Fruit fly (Drosophila melanogaster) whole organism, embryonic: ENCODE data around the gene CG17224.
A peak's percentile ranks its signal among the peaks of the same experiment; 100 is the strongest.

Experiments
- Awh ChIP-seq: fragments of 200-800 bp; sonication (Bioruptor generic); IDR thresholded peaks from 2 replicates; pipeline ENCODE4, ENCODE4 v1.3.6; 2022; ENCODE audit warnings: missing biosample characterization, missing genetic modification characterization
- C15 ChIP-seq: fragments of 200-800 bp; sonication (Bioruptor generic); IDR thresholded peaks from 3 replicates; pipeline ENCODE4 v1.3.6; 2022; ENCODE audit warnings: missing biosample characterization, missing genetic modification characterization
- CG10366 ChIP-seq: fragments of 200-800 bp; sonication (Bioruptor generic); IDR thresholded peaks from 2 replicates; pipeline ENCODE4 v1.3.6; 2022; ENCODE audit warnings: missing biosample characterization, missing genetic modification characterization
- CG12104 ChIP-seq: fragments of 200-800 bp; sonication (Bioruptor generic); optimal IDR thresholded peaks from 3 replicates; lab custom pipeline; 2016; ENCODE audit warnings: missing biosample characterization, missing genetic modification characterization
- CG12219 ChIP-seq: fragments of 200-800 bp; sonication (Bioruptor generic); optimal IDR thresholded peaks from 3 replicates; lab custom pipeline; 2018; ENCODE audit warnings: missing biosample characterization, mild to moderate bottlenecking, missing genetic modification characterization
- CG12391 ChIP-seq: fragments of 200-800 bp; sonication (Bioruptor generic); optimal IDR thresholded peaks from 3 replicates; lab custom pipeline; 2018; ENCODE audit warnings: missing biosample characterization, mild to moderate bottlenecking, missing genetic modification characterization, moderate library complexity
- CG14441 ChIP-seq: fragments of 200-800 bp; sonication (Bioruptor generic); IDR thresholded peaks from 2 replicates; pipeline ENCODE4 v1.3.6; 2022; ENCODE audit warnings: missing biosample characterization, missing genetic modification characterization
- CG15011 ChIP-seq: fragments of 200-800 bp; sonication (Bioruptor generic); optimal IDR thresholded peaks from 3 replicates; lab custom pipeline; 2018; ENCODE audit warnings: missing biosample characterization, mild to moderate bottlenecking, missing genetic modification characterization
- CG1529 ChIP-seq: fragments of 200-800 bp; sonication (Bioruptor generic); optimal IDR thresholded peaks from 3 replicates; lab custom pipeline; 2018; ENCODE audit warnings: missing biosample characterization, missing genetic modification characterization
- CG15479 ChIP-seq: fragments of 200-800 bp; sonication (Bioruptor generic); optimal IDR thresholded peaks from 3 replicates; lab custom pipeline; 2019; ENCODE audit warnings: missing biosample characterization, mild to moderate bottlenecking, missing genetic modification characterization, moderate library complexity
- CG16779 ChIP-seq: fragments of 200-800 bp; sonication (Bioruptor generic); IDR thresholded peaks from 2 replicates; pipeline ENCODE4 v1.3.6; 2022; ENCODE audit warnings: missing biosample characterization, missing genetic modification characterization
- CG18599 ChIP-seq: fragments of 200-800 bp; sonication (Bioruptor generic); optimal IDR thresholded peaks from 3 replicates; lab custom pipeline; 2017; ENCODE audit warnings: missing biosample characterization, missing genetic modification characterization, mild to moderate bottlenecking, moderate library complexity, missing genetic modification reagents
- CG31224 ChIP-seq: fragments of 200-800 bp; sonication (Bioruptor generic); IDR thresholded peaks from 2 replicates; pipeline ENCODE4 v1.3.6; 2022; ENCODE audit warnings: missing biosample characterization, missing genetic modification characterization
- CG3163 ChIP-seq: fragments of 200-800 bp; sonication (Bioruptor generic); optimal IDR thresholded peaks from 3 replicates; lab custom pipeline; 2016; ENCODE audit warnings: missing biosample characterization, missing genetic modification characterization
- CG33557 ChIP-seq: fragments of 200-800 bp; sonication (Bioruptor generic); optimal IDR thresholded peaks from 2 replicates; lab custom pipeline; 2019; ENCODE audit warnings: missing biosample characterization, mild to moderate bottlenecking, missing genetic modification characterization, moderate library complexity
- CG3407 ChIP-seq: fragments of 200-800 bp; sonication (Bioruptor generic); optimal IDR thresholded peaks from 2 replicates; lab custom pipeline; 2018; ENCODE audit warnings: missing biosample characterization, mild to moderate bottlenecking, missing genetic modification characterization
- CG6254 ChIP-seq: fragments of 200-800 bp; sonication (Bioruptor generic); optimal IDR thresholded peaks from 3 replicates; lab custom pipeline; 2017; ENCODE audit warnings: mild to moderate bottlenecking, missing biosample characterization, missing genetic modification reagents, missing genetic modification characterization
- CG6765 ChIP-seq: fragments of 200-800 bp; sonication (Bioruptor generic); optimal IDR thresholded peaks from 3 replicates; lab custom pipeline; 2017; ENCODE audit warnings: missing biosample characterization, mild to moderate bottlenecking, missing genetic modification characterization
- CG8924 ChIP-seq: fragments of 200-800 bp; optimal IDR thresholded peaks from 3 replicates; lab custom pipeline; 2019; ENCODE audit warnings: missing biosample characterization, mild to moderate bottlenecking, missing genetic modification characterization, moderate library complexity
- CTCF ChIP-seq: fragments of 200-800 bp; sonication (Bioruptor generic); optimal IDR thresholded peaks from 2 replicates; lab custom pipeline; 2017; ENCODE audit warnings: missing biosample characterization, mild to moderate bottlenecking, missing genetic modification characterization, moderate library complexity
- CrebB ChIP-seq: fragments of 200-800 bp; sonication (Bioruptor generic); optimal IDR thresholded peaks from 3 replicates; lab custom pipeline; 2018; ENCODE audit warnings: missing biosample characterization, mild to moderate bottlenecking, missing genetic modification characterization
- D19B ChIP-seq: fragments of 200-800 bp; sonication (Bioruptor generic); optimal IDR thresholded peaks from 2 replicates; lab custom pipeline; 2017; ENCODE audit warnings: missing biosample characterization, mild to moderate bottlenecking, missing genetic modification characterization
- Dek ChIP-seq: fragments of 200-800 bp; sonication (Bioruptor generic); optimal IDR thresholded peaks from 3 replicates; lab custom pipeline; 2019; ENCODE audit warnings: missing biosample characterization, mild to moderate bottlenecking, missing genetic modification characterization, moderate library complexity
- Doc3 ChIP-seq: fragments of 200-800 bp; sonication (Bioruptor generic); IDR thresholded peaks from 3 replicates; pipeline ENCODE4 v1.3.6; 2022; ENCODE audit warnings: missing biosample characterization, missing genetic modification characterization; ENCODE audit not compliant: partially characterized antibody
- Fer3 ChIP-seq: fragments of 200-800 bp; sonication (Bioruptor generic); optimal IDR thresholded peaks from 2 replicates; lab custom pipeline; 2018; ENCODE audit warnings: missing biosample characterization, mild to moderate bottlenecking, missing genetic modification characterization, moderate library complexity
- Hand ChIP-seq: fragments of 200-800 bp; sonication (Bioruptor generic); optimal IDR thresholded peaks from 2 replicates; lab custom pipeline; 2017; ENCODE audit warnings: mild to moderate bottlenecking, missing biosample characterization, missing genetic modification reagents, missing genetic modification characterization
- Meics ChIP-seq: fragments of 200-800 bp; sonication (Bioruptor generic); optimal IDR thresholded peaks from 2 replicates; lab custom pipeline; 2017; ENCODE audit warnings: missing biosample characterization, mild to moderate bottlenecking, missing genetic modification characterization
- NFAT ChIP-seq: fragments of 200-800 bp; sonication (Bioruptor generic); IDR thresholded peaks from 2 replicates; pipeline ENCODE4 v1.3.6; 2022; ENCODE audit warnings: missing biosample characterization, missing genetic modification characterization
- Side ChIP-seq: fragments of 200-800 bp; sonication (Bioruptor generic); optimal IDR thresholded peaks from 2 replicates; lab custom pipeline; 2016; ENCODE audit warnings: missing biosample characterization, missing genetic modification characterization
- Sox102F ChIP-seq: fragments of 200-800 bp; sonication (Bioruptor generic); optimal IDR thresholded peaks from 2 replicates; lab custom pipeline; 2018; ENCODE audit warnings: missing biosample characterization, mild to moderate bottlenecking, missing genetic modification characterization, moderate library complexity
- Stat92E ChIP-seq, 3 experiments: fragments of >200 bp in 2 of 3; fragments of 200-800 bp in 1 of 3; sonication (Bioruptor generic) in 1 of 3; optimal IDR thresholded peaks; 2 replicates each; lab custom pipeline; 2017 to 2019; ENCODE audit warnings: missing biosample characterization in 3 of 3, missing genetic modification characterization in 3 of 3, mild to moderate bottlenecking in 1 of 3, moderate library complexity in 1 of 3
- YL-1 ChIP-seq: fragments of 200-800 bp; sonication (Bioruptor generic); optimal IDR thresholded peaks from 3 replicates; lab custom pipeline; 2017; ENCODE audit warnings: missing biosample characterization, mild to moderate bottlenecking, missing genetic modification characterization
- cad ChIP-seq: fragments of >200 bp; optimal IDR thresholded peaks from 2 replicates; lab custom pipeline; 2017; ENCODE audit warnings: missing biosample characterization, missing genetic modification characterization
- crol ChIP-seq: fragments of 200-800 bp; sonication (Bioruptor generic); IDR thresholded peaks from 2 replicates; pipeline ENCODE4 v1.3.6; 2022; ENCODE audit warnings: missing biosample characterization, missing genetic modification characterization
- gro ChIP-seq: fragments of 200-800 bp; sonication (Bioruptor generic); optimal IDR thresholded peaks from 2 replicates; lab custom pipeline; 2016; ENCODE audit warnings: missing biosample characterization, missing genetic modification characterization
- insv ChIP-seq, 2 experiments: fragments of 200-800 bp; sonication (Bioruptor generic); optimal IDR thresholded peaks; 3 replicates each; lab custom pipeline; 2016 to 2018; ENCODE audit warnings: missing biosample characterization in 2 of 2, missing genetic modification characterization in 2 of 2
- lov ChIP-seq, 2 experiments: fragments of 200-800 bp in 1 of 2; fragments of >200 bp in 1 of 2; sonication (Bioruptor generic) in 1 of 2; IDR thresholded peaks in 1 of 2; optimal IDR thresholded peaks in 1 of 2; 2 replicates in 1 of 2; 3 replicates in 1 of 2; pipeline versions ENCODE4 v1.3.6 to Lab custom; 2017 to 2022; ENCODE audit warnings: missing biosample characterization in 1 of 2, missing genetic modification characterization in 1 of 2
- org-1 ChIP-seq: fragments of 200-800 bp; sonication (Bioruptor generic); optimal IDR thresholded peaks from 2 replicates; lab custom pipeline; 2017; ENCODE audit warnings: missing biosample characterization, missing genetic modification characterization
- pb ChIP-seq: fragments of 200-800 bp; sonication (Bioruptor generic); optimal IDR thresholded peaks from 3 replicates; lab custom pipeline; 2016; ENCODE audit warnings: missing biosample characterization, missing genetic modification characterization
- pho ChIP-seq: fragments of 200-800 bp; sonication (Bioruptor generic); optimal IDR thresholded peaks from 2 replicates; lab custom pipeline; 2016; ENCODE audit warnings: missing biosample characterization, missing genetic modification characterization
- pnt ChIP-seq: fragments of 200-800 bp; sonication (Bioruptor generic); optimal IDR thresholded peaks from 3 replicates; lab custom pipeline; 2016; ENCODE audit warnings: missing biosample characterization, missing genetic modification characterization
- run ChIP-seq: fragments of 200-800 bp; sonication (Bioruptor generic); optimal IDR thresholded peaks from 3 replicates; lab custom pipeline; 2018; ENCODE audit warnings: missing biosample characterization, mild to moderate bottlenecking, missing genetic modification characterization
- salm ChIP-seq: fragments of 200-800 bp; sonication (Bioruptor generic); optimal IDR thresholded peaks from 2 replicates; lab custom pipeline; 2018; ENCODE audit warnings: missing biosample characterization, mild to moderate bottlenecking, missing genetic modification characterization
- sd ChIP-seq: fragments of 200-800 bp; sonication (Bioruptor generic); optimal IDR thresholded peaks from 3 replicates; lab custom pipeline; 2018; ENCODE audit warnings: missing biosample characterization, mild to moderate bottlenecking, missing genetic modification characterization, moderate library complexity
- sna ChIP-seq: fragments of 200-800 bp; sonication (Bioruptor generic); IDR thresholded peaks from 2 replicates; pipeline ENCODE4 v1.3.6; 2022; ENCODE audit warnings: missing biosample characterization, missing genetic modification characterization; ENCODE audit not compliant: partially characterized antibody
- ssp ChIP-seq: fragments of 200-800 bp; sonication (Bioruptor generic); IDR thresholded peaks from 2 replicates; pipeline ENCODE4 v1.3.6; 2022; ENCODE audit warnings: missing biosample characterization, missing genetic modification characterization
- sug ChIP-seq: fragments of 200-800 bp; optimal IDR thresholded peaks from 2 replicates; lab custom pipeline; 2019; ENCODE audit warnings: missing biosample characterization, mild to moderate bottlenecking, missing genetic modification characterization, moderate library complexity
- tll ChIP-seq, 2 experiments: fragments of 200-800 bp in 1 of 2; fragments of >200 bp in 1 of 2; sonication (Bioruptor generic) in 1 of 2; optimal IDR thresholded peaks; 2 replicates each; lab custom pipeline; 2017 to 2019; ENCODE audit warnings: missing biosample characterization in 2 of 2, missing genetic modification characterization in 2 of 2, mild to moderate bottlenecking in 1 of 2, moderate library complexity in 1 of 2
- wek ChIP-seq: fragments of 200-800 bp; sonication (Bioruptor generic); optimal IDR thresholded peaks from 3 replicates; lab custom pipeline; 2018; ENCODE audit warnings: missing biosample characterization, mild to moderate bottlenecking, missing genetic modification characterization, moderate library complexity
- zf30C ChIP-seq: fragments of 200-800 bp; sonication (Bioruptor generic); optimal IDR thresholded peaks from 3 replicates; lab custom pipeline; 2018; ENCODE audit warnings: missing biosample characterization, mild to moderate bottlenecking, missing genetic modification characterization
- zfh1 ChIP-seq: fragments of 200-800 bp; sonication (Bioruptor generic); IDR thresholded peaks from 3 replicates; pipeline ENCODE4 v1.3.6; 2022; ENCODE audit warnings: missing biosample characterization, missing genetic modification characterization

Gene CG17224

DNA sequence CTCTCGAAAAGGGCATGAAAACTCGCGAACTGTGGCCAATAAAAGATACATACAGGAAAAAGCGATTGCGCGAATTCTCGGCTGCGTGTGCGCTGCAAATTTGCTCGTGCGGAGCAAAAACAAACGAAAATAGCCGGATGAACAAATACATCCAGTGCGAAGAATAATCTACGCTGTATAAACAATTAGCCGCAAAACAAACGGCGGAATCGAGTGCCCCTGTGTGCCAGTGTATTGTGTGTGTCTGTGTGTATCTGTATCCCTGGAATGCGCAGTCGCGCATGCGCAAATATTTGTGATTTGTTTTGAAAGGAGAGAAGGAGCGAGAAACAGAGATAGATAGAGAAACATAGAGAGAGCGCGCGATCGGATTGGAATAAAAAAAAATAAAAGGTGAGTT is 18.5 kb downstream of the CG17224 start (continued):
- no peak for TF ChIP-seq CG12219 (GFP tag; lab: Kevin White, UChicago)
- TF ChIP-seq D19B (GFP tag; lab: Kevin White, UChicago) = no peak
- no peak for TF ChIP-seq CG3407 (GFP tag; lab: Kevin White, UChicago)
- no peak for TF ChIP-seq salm (tag; lab: Kevin White, UChicago)
- TF ChIP-seq Awh (GFP tag; lab: Robert Waterston, UW) = no peak
- TF ChIP-seq CrebB = no peak
- TF ChIP-seq pb = no peak
- TF ChIP-seq pnt (GFP tag; lab: Kevin White, UChicago) = no peak
- no peak for TF ChIP-seq CG12104
- no peak for TF ChIP-seq gro (GFP tag; lab: Kevin White, UChicago)
- TF ChIP-seq CG31224 = no peak
- no peak for TF ChIP-seq sug (tag; lab: Kevin White, UChicago)
- no peak for TF ChIP-seq CG10366 (GFP tag; lab: Robert Waterston, UW)
- peak; percentile 61 for TF ChIP-seq zf30C
- TF ChIP-seq org-1 = no peak
- no peak for TF ChIP-seq Fer3 (tag; lab: Kevin White, UChicago)
- TF ChIP-seq Side (GFP tag; lab: Kevin White, UChicago) = no peak
- no peak for TF ChIP-seq CG1529 (GFP tag; lab: Kevin White, UChicago)
- TF ChIP-seq CG15011 = no peak
- no peak for TF ChIP-seq crol
- no peak for TF ChIP-seq lov (optimal IDR thresholded peaks at IDR 0.05; lab: Kevin White, UChicago)
- no peak for TF ChIP-seq lov (GFP tag; IDR thresholded peaks at IDR 0.05; lab: Robert Waterston, UW)
- TF ChIP-seq Stat92E (GFP tag; optimal IDR thresholded peaks at IDR 0.05; lab: Kevin White, UChicago) = no peak
- TF ChIP-seq CG15479 (GFP tag; lab: Kevin White, UChicago) = peak; percentile 88
- peak; percentile 3 for TF ChIP-seq cad (GFP tag; lab: Kevin White, UChicago)
- no peak for TF ChIP-seq CG33557 (GFP tag; lab: Kevin White, UChicago)
- no peak for TF ChIP-seq Dek (tag; lab: Kevin White, UChicago)
- no peak for TF ChIP-seq ssp (GFP tag; lab: Robert Waterston, UW)
- no peak for TF ChIP-seq CG18599 (GFP tag; lab: Kevin White, UChicago)
- TF ChIP-seq zfh1 (GFP tag; lab: Robert Waterston, UW) = peak; percentile 30; the same call in 1 of the 3 replicates
- peak; percentile 92 for TF ChIP-seq CG6254 (GFP tag; lab: Kevin White, UChicago)
- TF ChIP-seq sna (GFP tag; lab: Robert Waterston, UW) = no peak
- no peak for TF ChIP-seq CG3163 (GFP tag; lab: Kevin White, UChicago)
- no peak for TF ChIP-seq pho (GFP tag; lab: Kevin White, UChicago)
- no peak for TF ChIP-seq run (tag; lab: Kevin White, UChicago)
- TF ChIP-seq sd = peak; percentile 53
- no peak for TF ChIP-seq CTCF (GFP tag; lab: Kevin White, UChicago)
- peak; percentile 3 for TF ChIP-seq YL-1 (GFP tag; lab: Kevin White, UChicago)
- no peak for TF ChIP-seq C15 (GFP tag; lab: Robert Waterston, UW)
- TF ChIP-seq CG14441 (GFP tag; lab: Robert Waterston, UW) = no peak
- no peak for TF ChIP-seq CG8924 (tag; lab: Kevin White, UChicago)
- no peak for TF ChIP-seq insv (GFP tag; optimal IDR thresholded peaks at IDR 0.05; lab: Kevin White, UChicago)
- no peak for TF ChIP-seq CG12391 (tag; lab: Kevin White, UChicago)
- no peak for TF ChIP-seq Meics (GFP tag; lab: Kevin White, UChicago)
- TF ChIP-seq Sox102F (GFP tag; lab: Kevin White, UChicago) = no peak
- TF ChIP-seq wek = no peak
- TF ChIP-seq Hand = no peak
- no peak for TF ChIP-seq Doc3 (GFP tag; lab: Robert Waterston, UW)
- TF ChIP-seq NFAT (GFP tag; lab: Robert Waterston, UW) = no peak
- peak in 1 of 2 experiments; percentile 50 for TF ChIP-seq tll (GFP tag; optimal IDR thresholded peaks at IDR 0.05; lab: Kevin White, UChicago)
- TF ChIP-seq CG6765 (GFP tag; lab: Kevin White, UChicago) = no peak
- no peak for TF ChIP-seq CG16779 (GFP tag; lab: Robert Waterston, UW)
